Worm (Caenorhabditis elegans): ENCODE data around the gene F55B11.2.
"Not testable (repeated sequence)": the region's sequence is repeated elsewhere in the genome, so short reads cannot be mapped to it uniquely, and the experiment has no call there.

The F55B11.2 gene

ce11 chrIV:14423194-14423593 is at the start of gene F55B11.2:
F55B11.2 (minus strand) TSS chrIV:14423294.
- TF ChIP-seq dao-5 (tag; optimal IDR thresholded peaks at IDR 0.05) (no peak), W03F9.2 (tag; optimal IDR thresholded peaks at IDR 0.05) (no peak), him-1 (tag; optimal IDR thresholded peaks at IDR 0.05) (no peak)

DNA sequence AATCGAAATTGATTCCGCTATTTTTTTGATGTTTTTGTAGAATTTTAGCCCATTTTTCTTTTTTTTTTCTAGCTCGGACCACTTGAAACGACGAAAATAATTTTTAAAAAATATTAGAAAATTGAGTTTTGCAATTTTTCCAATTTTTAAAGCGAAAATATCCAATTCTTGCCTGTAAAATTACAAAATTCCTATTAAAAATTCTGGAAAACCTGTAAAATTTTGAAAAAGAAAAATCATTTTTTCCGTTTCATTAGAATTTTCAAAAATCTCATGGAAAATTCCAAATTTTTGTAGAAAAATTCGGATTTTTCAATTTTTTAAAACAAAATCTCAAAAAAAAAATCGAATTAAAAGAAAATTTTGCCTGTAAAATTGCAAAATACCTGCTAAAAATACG is 45.9 kb upstream of the F55B11.2 start:
- TF ChIP-seq him-1 (tag; optimal IDR thresholded peaks at IDR 0.05), result no peak
- TF ChIP-seq W03F9.2 (tag; optimal IDR thresholded peaks at IDR 0.05), result no peak
- TF ChIP-seq dao-5 (tag; optimal IDR thresholded peaks at IDR 0.05), result no peak

DNA sequence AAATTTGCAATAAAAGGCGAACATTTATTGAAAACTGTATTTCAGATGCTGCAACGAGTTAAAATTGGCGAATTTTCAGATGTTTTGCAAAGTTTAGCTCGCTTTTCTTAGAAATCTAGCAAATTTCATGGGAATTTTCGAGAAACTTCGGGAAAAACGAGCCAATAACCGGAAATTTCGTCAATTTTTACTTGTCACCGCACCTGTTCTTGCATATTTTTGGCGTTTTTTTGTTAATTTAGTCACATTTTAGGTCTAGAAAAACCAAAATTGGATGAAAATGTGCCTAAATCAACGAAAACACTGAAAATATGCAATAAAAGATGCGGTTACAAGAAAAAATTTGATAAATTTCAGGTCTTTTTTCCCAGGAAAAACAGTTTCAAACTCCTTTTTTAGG is 43.7 kb upstream of the F55B11.2 start:
- TF ChIP-seq dao-5 (tag; optimal IDR thresholded peaks at IDR 0.05) (no peak), him-1 (tag; optimal IDR thresholded peaks at IDR 0.05) (no peak), W03F9.2 (tag; optimal IDR thresholded peaks at IDR 0.05) (no peak)

DNA sequence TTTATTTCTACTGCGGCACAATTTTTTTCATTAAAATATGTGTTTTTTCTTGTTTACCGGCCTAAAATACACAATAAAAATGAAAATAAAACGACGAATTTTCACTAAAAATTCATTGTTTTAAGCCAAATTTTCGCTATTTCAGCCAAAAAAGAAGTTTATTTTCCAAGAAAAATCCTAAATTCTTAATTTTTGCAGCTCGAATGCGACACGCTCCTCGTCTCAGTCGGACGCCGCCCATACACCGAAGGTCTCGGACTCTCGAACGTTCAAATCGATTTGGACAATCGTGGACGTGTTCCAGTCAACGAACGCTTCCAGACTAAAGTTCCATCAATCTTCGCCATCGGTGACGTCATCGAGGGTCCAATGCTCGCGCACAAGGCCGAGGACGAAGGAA is 43.0 kb upstream of the F55B11.2 start:
- no peak for TF ChIP-seq dao-5 (tag; optimal IDR thresholded peaks at IDR 0.05)
- TF ChIP-seq W03F9.2 (tag; optimal IDR thresholded peaks at IDR 0.05), result no peak
- TF ChIP-seq him-1 (tag; optimal IDR thresholded peaks at IDR 0.05), result no peak

ce11 chrIV:14464065-14464567 is 41.0 kb upstream of the F55B11.2 start, which contains the start of gene dld-1:
dld-1 (plus strand) TSS chrIV:14464517.
- TF ChIP-seq W03F9.2 (tag; optimal IDR thresholded peaks at IDR 0.05), result peak; percentile 85
- peak; percentile 67 for TF ChIP-seq him-1 (tag; optimal IDR thresholded peaks at IDR 0.05)
- TF ChIP-seq dao-5 (tag; optimal IDR thresholded peaks at IDR 0.05), result no peak

DNA sequence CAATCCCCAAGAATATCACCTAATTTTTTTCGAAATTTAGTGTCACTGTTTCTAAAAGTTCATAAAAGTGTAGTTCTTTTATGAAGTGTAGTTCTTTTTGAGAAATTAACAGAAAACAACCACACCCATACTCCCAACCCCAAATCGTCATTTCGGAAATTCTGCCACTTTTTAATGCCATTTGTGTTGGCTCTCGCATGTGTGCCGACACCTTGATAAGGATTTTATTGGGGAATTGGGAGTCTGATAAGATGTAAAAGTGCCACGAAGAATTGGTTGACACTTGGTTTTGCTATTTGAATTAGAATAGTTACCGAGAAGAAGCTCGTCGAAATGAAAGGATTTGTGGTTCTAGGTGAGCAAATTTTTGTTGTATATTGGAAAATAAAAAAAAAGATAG is 33.6 kb upstream of the F55B11.2 start, which contains the start of gene nspg-9:
TSS of gene nspg-9 (plus strand) at position 234 of the 400 bp plus-strand sequence.
- TF ChIP-seq W03F9.2 (tag; optimal IDR thresholded peaks at IDR 0.05), result no peak
- TF ChIP-seq dao-5 (tag; optimal IDR thresholded peaks at IDR 0.05), result no peak
- no peak for TF ChIP-seq him-1 (tag; optimal IDR thresholded peaks at IDR 0.05)

DNA sequence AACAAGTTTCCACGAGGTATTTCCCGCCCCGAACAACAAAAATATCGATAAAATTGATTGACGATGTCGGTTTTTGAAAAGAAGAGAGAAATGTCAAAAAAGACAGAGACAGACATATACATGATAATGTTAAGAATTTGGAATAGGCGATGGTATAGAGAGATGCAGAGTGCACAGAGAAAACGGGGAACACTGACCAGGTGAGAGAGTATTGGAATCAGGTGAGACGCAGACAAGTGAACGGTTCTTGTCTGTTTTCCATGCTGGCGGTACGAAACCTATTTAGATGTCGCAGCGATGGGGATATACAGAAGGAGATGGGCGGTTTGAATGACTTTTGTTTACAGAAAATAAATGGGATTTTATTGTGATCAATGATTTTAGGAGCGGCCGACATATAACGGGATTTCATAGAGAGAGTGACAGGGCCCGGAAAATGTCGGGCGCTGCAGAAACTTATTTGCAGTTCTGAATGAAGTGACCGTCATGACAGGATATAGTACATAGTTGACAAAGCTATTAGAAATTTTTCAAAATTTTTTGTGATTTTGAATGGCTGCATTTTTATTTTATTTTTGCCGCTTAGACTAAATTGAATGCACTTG is 22.2 kb upstream of the F55B11.2 start:
- no peak for TF ChIP-seq W03F9.2 (tag; optimal IDR thresholded peaks at IDR 0.05)
- TF ChIP-seq him-1 (tag; optimal IDR thresholded peaks at IDR 0.05), result no peak
- TF ChIP-seq dao-5 (tag; optimal IDR thresholded peaks at IDR 0.05), result no peak

DNA sequence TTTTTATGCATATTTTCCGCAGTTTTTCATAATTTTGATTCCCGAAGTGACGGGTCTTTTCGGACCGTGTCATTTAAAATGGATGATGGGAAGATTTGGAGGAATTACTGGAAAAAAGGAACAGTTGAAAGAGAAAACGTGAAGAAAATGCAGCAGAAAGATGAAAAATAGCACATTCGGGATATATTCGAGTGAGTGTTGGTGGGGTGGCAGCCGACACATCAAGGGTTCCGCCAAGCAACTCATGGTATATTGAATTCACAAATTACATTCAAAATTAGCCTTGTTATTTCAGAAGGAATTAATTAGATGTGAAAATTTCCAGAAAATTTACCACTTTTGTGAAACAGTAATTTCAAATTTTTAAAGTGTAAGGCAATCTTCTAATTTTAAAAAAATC is 21.0 kb upstream of the F55B11.2 start, which contains the start of gene tra-3:
TSS of gene tra-3 (minus strand) at position 107 of the 400 bp plus-strand sequence.
- no peak for TF ChIP-seq dao-5 (tag; optimal IDR thresholded peaks at IDR 0.05)
- TF ChIP-seq him-1 (tag; optimal IDR thresholded peaks at IDR 0.05), result no peak
- TF ChIP-seq W03F9.2 (tag; optimal IDR thresholded peaks at IDR 0.05), result no peak

ce11 chrIV:14437391-14437790 is 14.3 kb upstream of the F55B11.2 start:
- no peak for TF ChIP-seq him-1 (tag; optimal IDR thresholded peaks at IDR 0.05)
- no peak for TF ChIP-seq dao-5 (tag; optimal IDR thresholded peaks at IDR 0.05)
- TF ChIP-seq W03F9.2 (tag; optimal IDR thresholded peaks at IDR 0.05), result no peak

- TF ChIP-seq him-1 (tag; optimal IDR thresholded peaks at IDR 0.05), result no peak
- no peak for TF ChIP-seq dao-5 (tag; optimal IDR thresholded peaks at IDR 0.05)
- TF ChIP-seq W03F9.2 (tag; optimal IDR thresholded peaks at IDR 0.05), result no peak
Measured at ce11 chrIV:14435902-14436301, 12.8 kb upstream of the F55B11.2 start.

ce11 chrIV:14430853-14431252 is 7.8 kb upstream of the F55B11.2 start, which contains the start of gene F55B11.4:
F55B11.4 (minus strand) TSS chrIV:14430920.
- TF ChIP-seq dao-5 (tag; optimal IDR thresholded peaks at IDR 0.05), result no peak
- no peak for TF ChIP-seq him-1 (tag; optimal IDR thresholded peaks at IDR 0.05)
- TF ChIP-seq W03F9.2 (tag; optimal IDR thresholded peaks at IDR 0.05), result no peak

ce11 chrIV:14427395-14427794 is 4.3 kb upstream of the F55B11.2 start, which contains the start of gene F55B11.5:
F55B11.5 (plus strand) TSS chrIV:14427695.
- not testable (repeated sequence) for TF ChIP-seq him-1, dao-5, W03F9.2 (tag; optimal IDR thresholded peaks at IDR 0.05)

ce11 chrIV:14424396-14424795 is 1.3 kb upstream of the F55B11.2 start, which contains the start of gene F55B11.3:
F55B11.3 (plus strand) TSS chrIV:14424696.
- TF ChIP-seq W03F9.2 (tag; optimal IDR thresholded peaks at IDR 0.05) (no peak), him-1 (tag; optimal IDR thresholded peaks at IDR 0.05) (no peak), dao-5 (tag; optimal IDR thresholded peaks at IDR 0.05) (no peak)

DNA sequence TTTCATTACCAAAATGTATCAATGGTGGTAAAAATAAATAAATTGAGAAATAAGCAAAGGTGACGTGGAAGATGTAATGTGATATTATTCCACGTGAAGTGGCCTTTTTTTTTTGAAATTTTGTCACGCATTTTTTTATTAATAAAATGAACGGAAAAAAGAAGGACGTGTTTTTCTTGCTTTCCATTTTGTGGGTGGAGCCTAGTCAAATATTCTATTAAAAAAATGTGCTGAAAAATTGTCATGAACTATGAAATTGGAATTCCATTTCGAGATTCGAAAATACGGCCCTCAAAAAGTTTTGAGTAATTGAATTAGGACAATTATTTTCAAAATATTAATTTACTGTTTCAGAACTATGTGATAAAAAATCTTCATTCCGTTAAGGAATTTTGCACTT is 1.2 kb downstream of the F55B11.2 start, which contains the start of gene F55B11.7:
TSS of gene F55B11.7 (minus strand) at position 101 of the 400 bp plus-strand sequence.
- TF ChIP-seq W03F9.2 (tag; optimal IDR thresholded peaks at IDR 0.05) (no peak), him-1 (tag; optimal IDR thresholded peaks at IDR 0.05) (no peak), dao-5 (tag; optimal IDR thresholded peaks at IDR 0.05) (no peak)
